Fruit fly (Drosophila melanogaster): Measurements from ENCODE around the gene CrebA.

CrebA gene

dm6 chr3L:15537916-15538581, 2.9 kb downstream of the CrebA start (continued):
- peak; percentile 7 for TF ChIP-seq BtbVII (GFP tag; optimal IDR thresholded peaks at IDR 0.05)
- no peak for TF ChIP-seq CG34376 (GFP tag; optimal IDR thresholded peaks at IDR 0.05)
- no peak for TF ChIP-seq CG14860 (GFP tag; IDR thresholded peaks at IDR 0.05; ENCODE audit: partially characterized antibody)
- TF ChIP-seq Camta (GFP tag; optimal IDR thresholded peaks at IDR 0.05), result peak; percentile 35
- peak; percentile 46 for TF ChIP-seq pum (GFP tag; optimal IDR thresholded peaks at IDR 0.05)
- TF ChIP-seq CG10366 (GFP tag; IDR thresholded peaks at IDR 0.05), result peak; percentile 35; the same call in 1 of the 2 replicates
- no peak for TF ChIP-seq CG12769 (tag; optimal IDR thresholded peaks at IDR 0.05)
- no peak for TF ChIP-seq Poxn (GFP tag; IDR thresholded peaks at IDR 0.05)
- peak; percentile 6 for TF ChIP-seq CG10431 (GFP tag; optimal IDR thresholded peaks at IDR 0.05)
- peak; percentile 35 to 36 for TF ChIP-seq dpn (GFP tag; optimal IDR thresholded peaks at IDR 0.05)
- TF ChIP-seq CG12219 (GFP tag; optimal IDR thresholded peaks at IDR 0.05), result peak; percentile 0
- peak; percentile 62 for TF ChIP-seq CG17359 (tag; optimal IDR thresholded peaks at IDR 0.05)
- TF ChIP-seq Mes4 (GFP tag; optimal IDR thresholded peaks at IDR 0.05), result peak; percentile 2
- peak; percentile 58 for TF ChIP-seq D19A (tag; optimal IDR thresholded peaks at IDR 0.05)
- TF ChIP-seq CG5953 (GFP tag; IDR thresholded peaks at IDR 0.05), result no peak
- TF ChIP-seq amos (GFP tag; IDR thresholded peaks at IDR 0.05; ENCODE audit: partially characterized antibody), result no peak
- peak; percentile 37; the same call in 1 of the 2 replicates for TF ChIP-seq CG6272 (GFP tag; IDR thresholded peaks at IDR 0.05)
- peak; percentile 47 for TF ChIP-seq CG10274 (GFP tag; optimal IDR thresholded peaks at IDR 0.05)
- TF ChIP-seq jing (GFP tag; optimal IDR thresholded peaks at IDR 0.05), result peak; percentile 23
- TF ChIP-seq ssp (GFP tag; IDR thresholded peaks at IDR 0.05), result peak; percentile 19; the same call in 1 of the 2 replicates
- TF ChIP-seq CG1832 (GFP tag; optimal IDR thresholded peaks at IDR 0.05), result no peak
- TF ChIP-seq Xbp1 (GFP tag; optimal IDR thresholded peaks at IDR 0.05), result peak; percentile 63
- TF ChIP-seq Drgx (GFP tag; IDR thresholded peaks at IDR 0.05), result peak; percentile 56
- peak; percentile 84 for TF ChIP-seq phol (tag; optimal IDR thresholded peaks at IDR 0.05)
- TF ChIP-seq Ssrp (tag; optimal IDR thresholded peaks at IDR 0.05), result peak; percentile 76
- TF ChIP-seq CG9817 (tag; optimal IDR thresholded peaks at IDR 0.05), result peak; percentile 9
- TF ChIP-seq CG7786 (GFP tag; optimal IDR thresholded peaks at IDR 0.05), result no peak
- no peak for TF ChIP-seq p53 (GFP tag; optimal IDR thresholded peaks at IDR 0.05)
- peak; percentile 68 for TF ChIP-seq az2 (GFP tag; optimal IDR thresholded peaks at IDR 0.05)
- peak; percentile 49 for TF ChIP-seq CG8281 (tag; optimal IDR thresholded peaks at IDR 0.05)
- TF ChIP-seq gsb-n (tag; optimal IDR thresholded peaks at IDR 0.05), result peak; percentile 64
- TF ChIP-seq dysf (GFP tag; IDR thresholded peaks at IDR 0.05), result peak; percentile 57; the same call in 2 of the 3 replicates
- TF ChIP-seq ase (GFP tag; IDR thresholded peaks at IDR 0.05), result peak; percentile 41; the same call in 1 of the 3 replicates
- peak; percentile 41 for TF ChIP-seq CG8359 (GFP tag; optimal IDR thresholded peaks at IDR 0.05; ENCODE audit: borderline replicate concordance)
- TF ChIP-seq Fer1 (GFP tag; optimal IDR thresholded peaks at IDR 0.05), result peak; percentile 55
- peak; percentile 60 for TF ChIP-seq CG6254 (GFP tag; optimal IDR thresholded peaks at IDR 0.05)
- TF ChIP-seq chn (GFP tag; optimal IDR thresholded peaks at IDR 0.05), result peak; percentile 19
- no peak for TF ChIP-seq CG31365 (tag; optimal IDR thresholded peaks at IDR 0.05)
- TF ChIP-seq Nf-YC (tag; optimal IDR thresholded peaks at IDR 0.05), result peak; percentile 15
- peak; percentile 14 to 86 for TF ChIP-seq Hr51 (GFP tag; optimal IDR thresholded peaks at IDR 0.05)
- peak; percentile 50 for TF ChIP-seq CG2875 (GFP tag; optimal IDR thresholded peaks at IDR 0.05)
- TF ChIP-seq dmrt99B (tag; optimal IDR thresholded peaks at IDR 0.05), result peak; percentile 82
- TF ChIP-seq CG16815 (GFP tag; optimal IDR thresholded peaks at IDR 0.05), result peak; percentile 52
- peak in 1 of 2 experiments; percentile 23 for TF ChIP-seq crp (GFP tag; optimal IDR thresholded peaks at IDR 0.05)
- TF ChIP-seq ranshi (GFP tag; IDR thresholded peaks at IDR 0.05), result peak; percentile 12; the same call in 1 of the 2 replicates
- no peak for TF ChIP-seq Oaz (GFP tag; IDR thresholded peaks at IDR 0.05)
- TF ChIP-seq fd102C (GFP tag; optimal IDR thresholded peaks at IDR 0.05), result no peak
- peak; percentile 29 for TF ChIP-seq disco-r (GFP tag; optimal IDR thresholded peaks at IDR 0.05)

Measured in whole organism, embryonic.